Fruit fly (Drosophila melanogaster) whole organism, adult: ENCODE measurements around the gene CG31457.

Source experiments
- CG11617 ChIP-seq: fragments of 200-800 bp; sonication (Bioruptor generic); optimal IDR thresholded peaks from 2 replicates; lab custom pipeline; 2017; ENCODE audit warnings: mild to moderate bottlenecking, missing biosample characterization, missing genetic modification reagents, missing genetic modification characterization
- CG12768 ChIP-seq: fragments of 200-800 bp; sonication (Bioruptor generic); optimal IDR thresholded peaks from 2 replicates; lab custom pipeline; 2017; ENCODE audit warnings: missing biosample characterization, missing genetic modification characterization, mild to moderate bottlenecking, moderate library complexity, missing genetic modification reagents
- CG33017 ChIP-seq: fragments of 200-800 bp; sonication (Bioruptor generic); optimal IDR thresholded peaks from 2 replicates; lab custom pipeline; 2018; ENCODE audit warnings: missing biosample characterization, mild to moderate bottlenecking, missing genetic modification characterization, moderate library complexity
- CG7045 ChIP-seq: fragments of 200-800 bp; sonication (Bioruptor generic); optimal IDR thresholded peaks from 2 replicates; lab custom pipeline; 2017; ENCODE audit warnings: missing biosample characterization, mild to moderate bottlenecking, missing genetic modification characterization
- Clk ChIP-seq: fragments of 200-800 bp; sonication (Bioruptor generic); optimal IDR thresholded peaks from 2 replicates; lab custom pipeline; 2017; ENCODE audit warnings: missing biosample characterization, missing genetic modification characterization
- Crg-1 ChIP-seq: fragments of 200-800 bp; sonication (Bioruptor generic); optimal IDR thresholded peaks from 2 replicates; lab custom pipeline; 2016; ENCODE audit warnings: missing biosample characterization, missing genetic modification characterization
- Mnt ChIP-seq: fragments of 200-800 bp; sonication (Bioruptor generic); optimal IDR thresholded peaks from 2 replicates; lab custom pipeline; 2016; ENCODE audit warnings: missing biosample characterization, mild to moderate bottlenecking, missing genetic modification characterization
- cnc ChIP-seq, 2 experiments: fragments of >200 bp; optimal IDR thresholded peaks; 2 replicates each; lab custom pipeline; 2017
- kay ChIP-seq: fragments of 200-800 bp; sonication (Bioruptor generic); peaks from one replicate; lab custom pipeline; 2016; ENCODE audit warnings: missing biosample characterization, missing genetic modification characterization, borderline replicate concordance
- ovo ChIP-seq: fragments of 200-800 bp; sonication (Bioruptor generic); optimal IDR thresholded peaks from 2 replicates; lab custom pipeline; 2016; ENCODE audit warnings: missing biosample characterization, missing genetic modification characterization
- tj ChIP-seq: fragments of 200-800 bp; sonication (Bioruptor generic); optimal IDR thresholded peaks from 3 replicates; lab custom pipeline; 2017; ENCODE audit warnings: missing biosample characterization, mild to moderate bottlenecking, missing genetic modification characterization, moderate library complexity

- TF ChIP-seq CG7045 (GFP tag; lab: Kevin White, UChicago) (no peak), CG33017 (tag; lab: Kevin White, UChicago) (no peak), kay (GFP tag; lab: Kevin White, UChicago) (no peak), Mnt (no peak), tj (GFP tag; lab: Kevin White, UChicago) (no peak), ovo (GFP tag; lab: Kevin White, UChicago) (no peak), Crg-1 (GFP tag; lab: Kevin White, UChicago) (no peak), Clk (GFP tag; lab: Kevin White, UChicago) (no peak), cnc (optimal IDR thresholded peaks at IDR 0.05; lab: Kevin White, UChicago) (no peak), CG11617 (GFP tag; lab: Kevin White, UChicago) (no peak), CG12768 (no peak)
These were observed 32.4 kb downstream of the CG31457 start, which contains the start of gene CG17109 for dm6 chr3R:23095346-23095745.
